Fruit fly (Drosophila melanogaster): ENCODE measurements around the gene Ccp84Ag.

DNA sequence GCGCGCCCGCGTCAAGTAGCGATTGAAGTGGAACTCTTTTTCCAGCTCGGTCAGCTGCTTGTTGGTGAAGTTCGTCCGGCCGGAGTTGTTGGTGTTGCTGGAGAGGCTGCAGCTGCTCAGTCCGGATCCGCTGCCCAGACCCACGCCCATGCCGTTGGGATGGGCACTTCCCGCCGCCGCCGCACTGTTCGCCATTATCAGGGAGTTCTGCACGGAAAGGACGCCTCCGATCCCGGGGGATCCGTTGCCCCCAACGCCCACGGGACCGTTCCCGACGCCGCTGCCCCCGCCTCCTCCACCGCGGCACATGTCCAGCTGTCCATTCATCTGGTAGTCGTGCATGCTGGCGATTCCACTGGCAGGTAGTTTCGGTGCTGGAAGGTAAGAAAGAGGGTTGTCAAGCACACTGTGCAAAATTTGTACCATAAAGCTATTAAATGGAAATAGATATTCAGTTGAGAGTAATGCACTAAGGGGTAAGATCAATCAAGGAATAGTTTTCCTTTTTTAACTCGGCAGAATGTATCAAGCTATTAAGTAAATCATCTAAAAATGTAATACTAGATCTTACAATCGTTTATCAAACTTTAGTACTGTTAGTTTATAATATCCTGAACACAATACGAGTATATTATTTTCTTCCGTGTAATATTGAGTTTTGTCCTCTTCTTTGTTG, 23.8 kb upstream of the Ccp84Ag start:
- TF ChIP-seq CG8119 (GFP tag; IDR thresholded peaks at IDR 0.05) (no peak), fd85E (GFP tag; optimal IDR thresholded peaks at IDR 0.05) (no peak), Eip93F (GFP tag; optimal IDR thresholded peaks at IDR 0.05) (no peak)
